Fruit fly (Drosophila melanogaster) whole organism, embryonic: ENCODE measurements around the gene Taf2.
A peak's percentile ranks its signal among the peaks of the same experiment; 100 is the strongest.

Experiments used
- Asciz ChIP-seq: fragments of 200-800 bp; sonication (Bioruptor generic); optimal IDR thresholded peaks from 2 replicates; lab custom pipeline; 2017; ENCODE audit warnings: missing biosample characterization, mild to moderate bottlenecking, missing genetic modification characterization, missing genetic modification reagents
- CG10209 ChIP-seq: fragments of 200-800 bp; sonication (Bioruptor generic); optimal IDR thresholded peaks from 3 replicates; lab custom pipeline; 2017; ENCODE audit warnings: missing biosample characterization, mild to moderate bottlenecking, missing genetic modification characterization, missing genetic modification reagents
- CG10274 ChIP-seq: fragments of 200-800 bp; sonication (Bioruptor generic); optimal IDR thresholded peaks from 3 replicates; lab custom pipeline; 2017; ENCODE audit warnings: missing biosample characterization, mild to moderate bottlenecking, missing genetic modification characterization
- CG11085 ChIP-seq: fragments of 200-800 bp; sonication (Bioruptor generic); IDR thresholded peaks from 2 replicates; pipeline ENCODE4 v1.3.6; 2022; ENCODE audit warnings: missing biosample characterization, missing genetic modification characterization
- CG11398 ChIP-seq: fragments of 200-800 bp; sonication (Bioruptor generic); optimal IDR thresholded peaks from 2 replicates; lab custom pipeline; 2016; ENCODE audit warnings: missing biosample characterization, missing genetic modification characterization
- CG11695 ChIP-seq: fragments of 200-800 bp; sonication (Bioruptor generic); IDR thresholded peaks from 3 replicates; pipeline ENCODE4 v1.3.6; 2022; ENCODE audit warnings: missing biosample characterization, missing genetic modification characterization
- CG15514 ChIP-seq: fragments of 200-800 bp; sonication (Bioruptor generic); optimal IDR thresholded peaks from 3 replicates; lab custom pipeline; 2017; ENCODE audit warnings: missing biosample characterization, missing genetic modification characterization, mild to moderate bottlenecking, moderate library complexity, missing genetic modification reagents
- CG1603 ChIP-seq: fragments of 200-800 bp; sonication (Bioruptor generic); optimal IDR thresholded peaks from 2 replicates; lab custom pipeline; 2019; ENCODE audit warnings: missing biosample characterization, mild to moderate bottlenecking, missing genetic modification characterization, moderate library complexity
- CG16813 ChIP-seq: fragments of 200-800 bp; sonication (Bioruptor generic); IDR thresholded peaks from 3 replicates; pipeline ENCODE4 v1.3.6; 2022; ENCODE audit warnings: missing biosample characterization, missing genetic modification characterization; ENCODE audit not compliant: partially characterized antibody
- CG16863 ChIP-seq: fragments of 200-800 bp; sonication (Bioruptor generic); optimal IDR thresholded peaks from 3 replicates; lab custom pipeline; 2016; ENCODE audit warnings: missing biosample characterization, missing genetic modification characterization
- CG1832 ChIP-seq: fragments of 200-800 bp; sonication (Bioruptor generic); optimal IDR thresholded peaks from 2 replicates; lab custom pipeline; 2017; ENCODE audit warnings: missing biosample characterization, mild to moderate bottlenecking, missing genetic modification characterization, inconsistent platforms
- CG2678 ChIP-seq: fragments of 200-800 bp; sonication (Bioruptor generic); optimal IDR thresholded peaks from 3 replicates; lab custom pipeline; 2019; ENCODE audit warnings: missing biosample characterization, mild to moderate bottlenecking, missing genetic modification characterization, moderate library complexity
- CG3163 ChIP-seq: fragments of 200-800 bp; sonication (Bioruptor generic); optimal IDR thresholded peaks from 3 replicates; lab custom pipeline; 2016; ENCODE audit warnings: missing biosample characterization, missing genetic modification characterization
- CG32772 ChIP-seq: fragments of 200-800 bp; sonication (Bioruptor generic); IDR thresholded peaks from 2 replicates; pipeline ENCODE4 v1.3.6; 2022; ENCODE audit warnings: missing biosample characterization, missing genetic modification characterization
- CG33213 ChIP-seq: fragments of 200-800 bp; sonication (Bioruptor generic); optimal IDR thresholded peaks from 3 replicates; lab custom pipeline; 2016; ENCODE audit warnings: missing biosample characterization, missing genetic modification characterization
- CG3995 ChIP-seq: fragments of 200-800 bp; sonication (Bioruptor generic); optimal IDR thresholded peaks from 3 replicates; lab custom pipeline; 2016; ENCODE audit warnings: missing biosample characterization, missing genetic modification characterization
- CG4820 ChIP-seq: fragments of 200-800 bp; sonication (Bioruptor generic); optimal IDR thresholded peaks from 3 replicates; lab custom pipeline; 2016; ENCODE audit warnings: missing biosample characterization, missing genetic modification characterization
- CG9609 ChIP-seq: fragments of 200-800 bp; sonication (Bioruptor generic); optimal IDR thresholded peaks from 3 replicates; lab custom pipeline; 2016; ENCODE audit warnings: missing biosample characterization, missing genetic modification characterization
- CG9727 ChIP-seq: fragments of 200-800 bp; sonication (Bioruptor generic); optimal IDR thresholded peaks from 3 replicates; lab custom pipeline; 2017; ENCODE audit warnings: missing biosample characterization, mild to moderate bottlenecking, missing genetic modification characterization
- Doc2 ChIP-seq: fragments of 200-800 bp; sonication (Bioruptor generic); IDR thresholded peaks from 2 replicates; pipeline ENCODE4 v1.3.6; 2022; ENCODE audit warnings: missing biosample characterization, missing genetic modification characterization
- Fer2 ChIP-seq: fragments of 200-800 bp; sonication (Bioruptor generic); optimal IDR thresholded peaks from 2 replicates; lab custom pipeline; 2018; ENCODE audit warnings: missing biosample characterization, mild to moderate bottlenecking, missing genetic modification characterization, moderate library complexity
- H2.0 ChIP-seq: fragments of 200-800 bp; sonication (Bioruptor generic); IDR thresholded peaks from 2 replicates; pipeline ENCODE4 v1.3.6; 2022; ENCODE audit warnings: missing biosample characterization, missing genetic modification characterization
- Hr78 ChIP-seq, 2 experiments: fragments of 200-800 bp in 1 of 2; fragments of >200 bp in 1 of 2; sonication (Bioruptor generic) in 1 of 2; optimal IDR thresholded peaks; 2 replicates each; lab custom pipeline; 2017 to 2019; ENCODE audit warnings: missing biosample characterization in 2 of 2, missing genetic modification characterization in 2 of 2, mild to moderate bottlenecking in 1 of 2, moderate library complexity in 1 of 2
- Jarid2 ChIP-seq: fragments of 200-800 bp; sonication (Bioruptor generic); optimal IDR thresholded peaks from 3 replicates; lab custom pipeline; 2017; ENCODE audit warnings: mild to moderate bottlenecking, missing biosample characterization, missing genetic modification reagents, missing genetic modification characterization
- Nf-YA ChIP-seq: fragments of 200-800 bp; sonication (Bioruptor generic); IDR thresholded peaks from 2 replicates; pipeline ENCODE4 v1.3.6; 2022; ENCODE audit warnings: missing biosample characterization, missing genetic modification characterization
- Stat92E ChIP-seq, 3 experiments: fragments of >200 bp in 2 of 3; fragments of 200-800 bp in 1 of 3; sonication (Bioruptor generic) in 1 of 3; optimal IDR thresholded peaks; 2 replicates each; lab custom pipeline; 2017 to 2019; ENCODE audit warnings: missing biosample characterization in 3 of 3, missing genetic modification characterization in 3 of 3, mild to moderate bottlenecking in 1 of 3, moderate library complexity in 1 of 3
- ash1 ChIP-seq: fragments of 200-800 bp; sonication (Bioruptor generic); optimal IDR thresholded peaks from 2 replicates; lab custom pipeline; 2018; ENCODE audit warnings: missing biosample characterization, mild to moderate bottlenecking, missing genetic modification characterization
- bsh ChIP-seq, 2 experiments: fragments of 200-800 bp; sonication (Bioruptor generic); optimal IDR thresholded peaks; 2 replicates each; lab custom pipeline; 2017 to 2018; ENCODE audit warnings: mild to moderate bottlenecking in 2 of 2, missing biosample characterization in 2 of 2, missing genetic modification characterization in 2 of 2, moderate library complexity in 1 of 2
- btn ChIP-seq: fragments of 200-800 bp; sonication (Bioruptor generic); optimal IDR thresholded peaks from 2 replicates; lab custom pipeline; 2016; ENCODE audit warnings: missing biosample characterization, missing genetic modification characterization
- ci ChIP-seq: fragments of 200-800 bp; sonication (Bioruptor generic); IDR thresholded peaks from 3 replicates; pipeline ENCODE4 v1.3.6; 2022; ENCODE audit warnings: missing biosample characterization, missing genetic modification characterization
- da ChIP-seq: fragments of 200-800 bp; sonication (Bioruptor generic); optimal IDR thresholded peaks from 2 replicates; lab custom pipeline; 2016; ENCODE audit warnings: missing biosample characterization, missing genetic modification characterization
- disco-r ChIP-seq: fragments of 200-800 bp; sonication (Bioruptor generic); optimal IDR thresholded peaks from 2 replicates; lab custom pipeline; 2016; ENCODE audit warnings: missing biosample characterization, missing genetic modification characterization
- dmrt11E ChIP-seq: fragments of 200-800 bp; sonication (Bioruptor generic); optimal IDR thresholded peaks from 3 replicates; lab custom pipeline; 2018; ENCODE audit warnings: missing biosample characterization, mild to moderate bottlenecking, missing genetic modification characterization, moderate library complexity
- fru ChIP-seq: fragments of >200 bp; optimal IDR thresholded peaks from 2 replicates; lab custom pipeline; 2017
- gem ChIP-seq: fragments of 200-800 bp; sonication (Bioruptor generic); optimal IDR thresholded peaks from 2 replicates; lab custom pipeline; 2019; ENCODE audit warnings: missing biosample characterization, mild to moderate bottlenecking, missing genetic modification characterization, moderate library complexity
- gsb ChIP-seq: fragments of 200-800 bp; sonication (Bioruptor generic); IDR thresholded peaks from 2 replicates; pipeline ENCODE4 v1.3.6; 2022; ENCODE audit warnings: missing biosample characterization, missing genetic modification characterization
- hb ChIP-seq: fragments of 200-800 bp; sonication (Bioruptor generic); IDR thresholded peaks from 3 replicates; pipeline ENCODE4 v1.3.6; 2022; ENCODE audit warnings: missing biosample characterization, missing genetic modification characterization; ENCODE audit not compliant: partially characterized antibody
- mam ChIP-seq: fragments of 200-800 bp; sonication (Bioruptor generic); optimal IDR thresholded peaks from 3 replicates; lab custom pipeline; 2016; ENCODE audit warnings: missing biosample characterization, missing genetic modification characterization
- nerfin-2 ChIP-seq: fragments of 200-800 bp; sonication (Bioruptor generic); IDR thresholded peaks from 2 replicates; pipeline ENCODE4 v1.3.6; 2022; ENCODE audit warnings: missing biosample characterization, missing genetic modification characterization; ENCODE audit not compliant: partially characterized antibody
- org-1 ChIP-seq: fragments of 200-800 bp; sonication (Bioruptor generic); optimal IDR thresholded peaks from 2 replicates; lab custom pipeline; 2017; ENCODE audit warnings: missing biosample characterization, missing genetic modification characterization
- pnt ChIP-seq: fragments of 200-800 bp; sonication (Bioruptor generic); optimal IDR thresholded peaks from 3 replicates; lab custom pipeline; 2016; ENCODE audit warnings: missing biosample characterization, missing genetic modification characterization
- schlank ChIP-seq: fragments of 200-800 bp; sonication (Bioruptor generic); optimal IDR thresholded peaks from 2 replicates; lab custom pipeline; 2018; ENCODE audit warnings: missing biosample characterization, mild to moderate bottlenecking, missing genetic modification characterization
- sens ChIP-seq: fragments of 200-800 bp; sonication (Bioruptor generic); peaks from one replicate; lab custom pipeline; 2016; ENCODE audit warnings: missing biosample characterization, missing genetic modification characterization
- sens-2 ChIP-seq: fragments of 200-800 bp; sonication (Bioruptor generic); IDR thresholded peaks from 2 replicates; pipeline ENCODE4 v1.3.6; 2022; ENCODE audit warnings: missing biosample characterization, missing genetic modification characterization
- shn ChIP-seq: fragments of 200-800 bp; sonication (Bioruptor generic); optimal IDR thresholded peaks from 3 replicates; lab custom pipeline; 2016; ENCODE audit warnings: missing biosample characterization, missing genetic modification characterization
- slp2 ChIP-seq: fragments of 200-800 bp; sonication (Bioruptor generic); optimal IDR thresholded peaks from 2 replicates; lab custom pipeline; 2016; ENCODE audit warnings: missing biosample characterization, missing genetic modification characterization
- sob ChIP-seq: fragments of 200-800 bp; sonication (Bioruptor generic); IDR thresholded peaks from 2 replicates; pipeline ENCODE4 v1.3.6; 2022; ENCODE audit warnings: missing biosample characterization, missing genetic modification characterization
- usp ChIP-seq: fragments of >200 bp; optimal IDR thresholded peaks from 2 replicates; lab custom pipeline; 2017; ENCODE audit warnings: missing biosample characterization, missing genetic modification characterization
- vfl ChIP-seq: fragments of 200-800 bp; sonication (Bioruptor generic); optimal IDR thresholded peaks from 2 replicates; lab custom pipeline; 2016; ENCODE audit warnings: missing biosample characterization, missing genetic modification characterization

Gene Taf2

dm6 chr3L:9856430-9857218 is 31.9 kb downstream of the Taf2 start (continued):
- TF ChIP-seq CG11085 (peak; percentile 67), btn (GFP tag; lab: Kevin White, UChicago) (no peak), CG1603 (peak; percentile 42), dmrt11E (tag; lab: Kevin White, UChicago) (peak; percentile 98), gsb (peak; percentile 39; the same call in 1 of the 2 replicates), CG2678 (tag; lab: Kevin White, UChicago) (peak; percentile 90), Nf-YA (GFP tag; lab: Robert Waterston, UW) (peak; percentile 49; the same call in 1 of the 2 replicates), CG32772 (peak; percentile 85), disco-r (GFP tag; lab: Kevin White, UChicago) (no peak), H2.0 (GFP tag; lab: Robert Waterston, UW) (peak; percentile 57), Asciz (GFP tag; lab: Kevin White, UChicago) (peak; percentile 83), bsh (GFP tag; optimal IDR thresholded peaks at IDR 0.05; lab: Kevin White, UChicago) (peak in 1 of 2 experiments; percentile 95), hb (no peak), gem (tag; lab: Kevin White, UChicago) (peak; percentile 94), sens-2 (GFP tag; lab: Robert Waterston, UW) (peak; percentile 69; the same call in 1 of the 2 replicates), ash1 (GFP tag; lab: Kevin White, UChicago) (no peak), CG10209 (GFP tag; lab: Kevin White, UChicago) (peak; percentile 84), mam (GFP tag; lab: Kevin White, UChicago) (no peak), CG33213 (GFP tag; lab: Kevin White, UChicago) (no peak), Jarid2 (peak; percentile 15), CG16813 (GFP tag; lab: Robert Waterston, UW) (no peak), CG16863 (GFP tag; lab: Kevin White, UChicago) (no peak), vfl (GFP tag; lab: Kevin White, UChicago) (no peak), CG9727 (GFP tag; lab: Kevin White, UChicago) (peak; percentile 75), shn (GFP tag; lab: Kevin White, UChicago) (no peak), fru (lab: Kevin White, UChicago) (no peak), Hr78 (GFP tag; optimal IDR thresholded peaks at IDR 0.05; lab: Kevin White, UChicago) (peak in 1 of 2 experiments; percentile 74), ci (GFP tag; lab: Robert Waterston, UW) (peak; percentile 82; the same call in 1 of the 3 replicates), sens (GFP tag; lab: Kevin White, UChicago) (peak; percentile 84), CG9609 (peak; percentile 26), Stat92E (GFP tag; optimal IDR thresholded peaks at IDR 0.05; lab: Kevin White, UChicago) (no peak), da (GFP tag; lab: Kevin White, UChicago) (no peak), Doc2 (GFP tag; lab: Robert Waterston, UW) (no peak), nerfin-2 (no peak), CG11398 (GFP tag; lab: Kevin White, UChicago) (no peak), CG4820 (GFP tag; lab: Kevin White, UChicago) (peak; percentile 79), CG10274 (GFP tag; lab: Kevin White, UChicago) (no peak), CG11695 (GFP tag; lab: Robert Waterston, UW) (peak; percentile 87), CG3995 (no peak), CG1832 (no peak), sob (GFP tag; lab: Robert Waterston, UW) (peak; percentile 83), usp (GFP tag; lab: Kevin White, UChicago) (no peak), CG3163 (GFP tag; lab: Kevin White, UChicago) (no peak), schlank (tag; lab: Kevin White, UChicago) (no peak), pnt (GFP tag; lab: Kevin White, UChicago) (no peak), slp2 (GFP tag; lab: Kevin White, UChicago) (no peak), Fer2 (tag; lab: Kevin White, UChicago) (no peak), org-1 (GFP tag; lab: Kevin White, UChicago) (peak; percentile 48), CG15514 (peak; percentile 34)
